Worm (Caenorhabditis elegans): ENCODE results near the gene vit-1.

vit-1 gene

DNA sequence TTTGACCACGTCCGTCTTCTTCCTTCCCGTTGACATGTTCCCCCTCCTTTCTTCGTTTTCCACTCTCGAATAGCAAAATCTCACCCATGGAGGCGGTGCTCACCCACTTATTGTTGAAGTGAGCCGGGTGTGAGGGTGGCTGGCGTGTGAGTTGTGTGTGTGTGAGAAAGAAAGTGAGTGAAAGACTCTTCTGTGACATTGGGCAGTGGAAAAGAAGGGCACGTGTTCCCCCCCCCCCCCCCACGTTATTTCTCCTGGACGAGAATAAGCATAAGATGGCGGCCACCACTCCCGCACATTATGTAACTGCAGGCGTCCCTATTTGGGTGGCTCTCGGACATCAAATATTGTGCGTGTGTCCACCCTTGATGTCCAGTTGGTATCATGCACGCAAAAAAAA is 17.5 kb upstream of the vit-1 start:
- TF ChIP-seq fkh-10 (GFP tag; optimal IDR thresholded peaks at IDR 0.05) (no peak), ceh-19 (GFP tag; optimal IDR thresholded peaks at IDR 0.05) (peak; percentile 75), sox-2 (GFP tag; IDR thresholded peaks at IDR 0.05) (0 out of 2 replicates have a peak, but pooled peaks have one; percentile 6)

DNA sequence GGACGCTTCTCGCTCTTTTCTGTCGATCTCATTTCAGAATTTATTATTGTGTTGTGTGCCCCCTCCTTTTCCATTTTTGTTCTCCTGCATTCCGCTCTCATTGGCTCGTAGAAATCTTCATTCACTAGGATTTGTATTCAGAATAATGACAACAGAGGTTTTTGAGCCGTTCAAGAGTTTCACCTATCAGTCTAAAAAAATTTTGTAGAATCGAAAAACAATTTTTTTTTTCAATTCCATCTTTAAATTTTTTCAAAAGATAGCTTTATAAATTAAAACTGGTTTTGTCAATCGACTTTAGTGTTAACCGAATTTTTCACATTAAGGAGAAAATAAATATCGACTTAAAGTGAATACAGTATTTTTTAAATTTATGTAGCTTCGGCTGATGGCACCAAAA is 17.0 kb upstream of the vit-1 start, which contains the start of gene K09F5.4:
TSS of gene K09F5.4 (minus strand) at position 101 of the 400 bp plus-strand sequence.
- TF ChIP-seq elt-2 (tag; optimal IDR thresholded peaks at IDR 0.05) (no peak), pag-3 (tag; optimal IDR thresholded peaks at IDR 0.05; ENCODE audit: borderline replicate concordance) (no peak), ceh-24 (tag; optimal IDR thresholded peaks at IDR 0.05) (no peak), C38D4.7 (GFP tag; optimal IDR thresholded peaks at IDR 0.05) (no peak)

DNA sequence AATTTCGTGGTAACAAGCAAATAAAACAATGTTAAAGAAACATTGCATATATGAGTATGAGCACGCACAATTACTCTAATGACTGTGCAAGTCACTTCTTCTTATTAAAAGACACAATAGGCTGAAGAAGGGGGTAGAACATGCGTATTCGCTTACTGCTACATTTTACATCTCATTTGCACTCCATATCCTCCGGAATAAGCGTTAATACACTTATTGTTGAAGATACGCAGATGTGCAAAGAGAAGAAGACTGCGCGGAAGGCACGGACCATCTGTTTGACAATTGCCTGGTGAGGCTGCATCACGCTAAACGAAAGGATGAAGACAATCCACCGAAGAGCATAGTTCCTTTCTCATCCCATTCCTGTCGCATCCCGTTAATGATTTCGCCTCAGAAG is 14.8 kb upstream of the vit-1 start:
- TF ChIP-seq npax-4 (tag; optimal IDR thresholded peaks at IDR 0.05) (no peak), ceh-14 (tag; optimal IDR thresholded peaks at IDR 0.05) (peak; percentile 71), ref-2 (tag; optimal IDR thresholded peaks at IDR 0.05) (peak; percentile 46), unc-42 (tag; optimal IDR thresholded peaks at IDR 0.05) (peak; percentile 97), pros-1 (tag; optimal IDR thresholded peaks at IDR 0.05) (no peak), nfya-1 (tag; optimal IDR thresholded peaks at IDR 0.05) (peak; percentile 24), ceh-31 (tag; optimal IDR thresholded peaks at IDR 0.05) (peak; percentile 58), unc-55 (GFP tag; optimal IDR thresholded peaks at IDR 0.05) (peak; percentile 43), sdc-2 (tag; optimal IDR thresholded peaks at IDR 0.05) (peak; percentile 0), tbx-2 (tag; optimal IDR thresholded peaks at IDR 0.05) (peak; percentile 47)

DNA sequence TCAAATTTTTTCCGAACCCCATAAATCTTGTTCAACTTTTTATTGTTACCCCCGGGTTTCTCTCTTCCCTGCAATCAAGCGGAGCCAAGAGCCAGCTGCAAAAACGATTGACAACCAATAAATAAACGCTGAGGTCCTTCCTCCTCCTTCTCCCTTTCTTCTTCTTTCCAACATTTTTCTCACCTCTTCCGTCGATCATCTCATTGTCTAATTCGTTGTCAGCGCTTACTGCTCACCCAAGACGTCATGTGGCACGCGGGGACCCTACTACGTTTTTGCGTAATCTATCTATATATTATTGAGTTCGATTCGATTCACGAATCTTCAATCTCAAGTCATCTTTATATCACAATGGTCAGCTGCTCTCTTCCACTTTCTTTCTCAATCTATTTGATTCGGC is 12.2 kb upstream of the vit-1 start:
- no peak for TF ChIP-seq ceh-31 (tag; optimal IDR thresholded peaks at IDR 0.05)
- TF ChIP-seq gmeb-2 (tag; optimal IDR thresholded peaks at IDR 0.05), result no peak
- no peak for TF ChIP-seq rnt-1 (tag; optimal IDR thresholded peaks at IDR 0.05)
- TF ChIP-seq mec-3 (tag; optimal IDR thresholded peaks at IDR 0.05; ENCODE audit: borderline replicate concordance), result no peak
- TF ChIP-seq hlh-6 (tag; optimal IDR thresholded peaks at IDR 0.05), result no peak
- no peak for TF ChIP-seq K02D7.2 (tag; optimal IDR thresholded peaks at IDR 0.05)
- no peak for TF ChIP-seq unc-3 (GFP tag; conservative IDR thresholded peaks at IDR 0.05)
- TF ChIP-seq unc-3 (tag; optimal IDR thresholded peaks at IDR 0.05), result no peak
- TF ChIP-seq sdc-2 (tag; optimal IDR thresholded peaks at IDR 0.05), result no peak
- TF ChIP-seq ceh-18 (tag; optimal IDR thresholded peaks at IDR 0.05), result peak; percentile 65
- no peak for TF ChIP-seq ceh-30 (tag; optimal IDR thresholded peaks at IDR 0.05)
- no peak for TF ChIP-seq ztf-16 (tag; optimal IDR thresholded peaks at IDR 0.05)
- TF ChIP-seq hlh-8 (tag; optimal IDR thresholded peaks at IDR 0.05), result no peak
- peak; percentile 93 for TF ChIP-seq unc-55 (GFP tag; optimal IDR thresholded peaks at IDR 0.05)
- TF ChIP-seq pha-4 (tag; optimal IDR thresholded peaks at IDR 0.05), result no peak
- no peak for TF ChIP-seq lim-6 (tag; optimal IDR thresholded peaks at IDR 0.05)
- no peak for TF ChIP-seq elt-2 (tag; optimal IDR thresholded peaks at IDR 0.05)

DNA sequence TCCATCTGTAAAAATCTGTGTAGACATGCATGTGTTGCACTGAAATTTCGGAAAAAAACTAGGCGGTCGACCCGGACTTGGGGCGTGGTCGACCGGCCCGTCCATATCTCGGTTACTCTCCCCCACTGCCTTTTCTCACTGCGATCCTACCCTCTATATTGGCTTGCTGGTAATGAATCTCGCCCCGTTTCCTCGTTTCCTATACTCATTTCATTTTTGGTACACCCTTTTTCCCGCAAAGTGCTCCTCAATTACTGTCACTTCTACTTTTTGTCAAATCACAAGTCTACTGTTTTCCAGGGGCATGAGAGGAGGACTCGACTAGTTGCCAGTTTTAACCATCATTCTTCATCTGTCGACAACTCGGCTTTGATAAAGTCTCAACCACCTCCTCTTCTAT is 8.7 kb upstream of the vit-1 start, which contains the start of gene K09F5.6:
TSS of gene K09F5.6 (plus strand) at position 301 of the 400 bp plus-strand sequence.
- no peak for TF ChIP-seq sdc-2 (tag; optimal IDR thresholded peaks at IDR 0.05)
- TF ChIP-seq ceh-19 (GFP tag; optimal IDR thresholded peaks at IDR 0.05), result peak; percentile 6
- TF ChIP-seq mec-3 (tag; optimal IDR thresholded peaks at IDR 0.05; ENCODE audit: borderline replicate concordance), result no peak
- TF ChIP-seq pax-1 (tag; optimal IDR thresholded peaks at IDR 0.05), result no peak
- TF ChIP-seq dmd-4 (tag; optimal IDR thresholded peaks at IDR 0.05; ENCODE audit: borderline replicate concordance), result no peak
- TF ChIP-seq rnt-1 (tag; optimal IDR thresholded peaks at IDR 0.05), result no peak
- no peak for TF ChIP-seq ceh-9 (tag; optimal IDR thresholded peaks at IDR 0.05)
- TF ChIP-seq fkh-6 (tag; optimal IDR thresholded peaks at IDR 0.05), result no peak
